Fruit fly (Drosophila melanogaster) whole organism, pupa: ENCODE results near the gene Trxr1.
A peak's percentile ranks its signal among the peaks of the same experiment; 100 is the strongest.

Source experiments
- CG10348 ChIP-seq: fragments of 200-800 bp; sonication (Bioruptor generic); IDR thresholded peaks from 2 replicates; pipeline ENCODE4 v1.3.6; 2022; ENCODE audit warnings: missing biosample characterization, missing genetic modification characterization
- CG12605 ChIP-seq: fragments of 200-800 bp; sonication (Bioruptor generic); IDR thresholded peaks from 2 replicates; pipeline ENCODE4 v1.3.6; 2022; ENCODE audit warnings: missing biosample characterization, missing genetic modification characterization
- CG13204 ChIP-seq: fragments of 200-800 bp; sonication (Bioruptor generic); optimal IDR thresholded peaks from 2 replicates; lab custom pipeline; 2018; ENCODE audit warnings: missing biosample characterization, mild to moderate bottlenecking, missing genetic modification characterization, moderate library complexity
- CG14655 ChIP-seq: fragments of 200-800 bp; sonication (Bioruptor generic); optimal IDR thresholded peaks from 3 replicates; lab custom pipeline; 2017; ENCODE audit warnings: mild to moderate bottlenecking, missing biosample characterization, missing genetic modification reagents, missing genetic modification characterization
- CG15710 ChIP-seq: fragments of 200-800 bp; sonication (Bioruptor generic); optimal IDR thresholded peaks from 2 replicates; lab custom pipeline; 2018; ENCODE audit warnings: missing biosample characterization, mild to moderate bottlenecking, missing genetic modification characterization, moderate library complexity
- CG17806 ChIP-seq: fragments of 200-800 bp; sonication (Bioruptor generic); optimal IDR thresholded peaks from 2 replicates; lab custom pipeline; 2018; ENCODE audit warnings: missing biosample characterization, mild to moderate bottlenecking, missing genetic modification characterization, moderate library complexity
- CG32121 ChIP-seq: fragments of 200-800 bp; sonication (Bioruptor generic); IDR thresholded peaks from 2 replicates; pipeline ENCODE4 v1.3.6; 2022; ENCODE audit warnings: missing biosample characterization, missing genetic modification characterization
- CG34367 ChIP-seq: fragments of 200-800 bp; sonication (Bioruptor generic); optimal IDR thresholded peaks from 2 replicates; lab custom pipeline; 2018; ENCODE audit warnings: missing biosample characterization, mild to moderate bottlenecking, missing genetic modification characterization
- CG4496 ChIP-seq: fragments of 200-800 bp; sonication (Bioruptor generic); IDR thresholded peaks from 3 replicates; pipeline ENCODE4 v1.3.6; 2022; ENCODE audit warnings: missing biosample characterization, missing genetic modification characterization
- CG8159 ChIP-seq: fragments of 200-800 bp; sonication (Bioruptor generic); optimal IDR thresholded peaks from 3 replicates; lab custom pipeline; 2018; ENCODE audit warnings: missing biosample characterization, mild to moderate bottlenecking, missing genetic modification characterization, moderate library complexity
- CG8301 ChIP-seq: fragments of 200-800 bp; sonication (Bioruptor generic); optimal IDR thresholded peaks from 2 replicates; lab custom pipeline; 2018; ENCODE audit warnings: missing biosample characterization, mild to moderate bottlenecking, missing genetic modification characterization
- CG9948 ChIP-seq: fragments of 200-800 bp; sonication (Bioruptor generic); optimal IDR thresholded peaks from 2 replicates; lab custom pipeline; 2018; ENCODE audit warnings: missing biosample characterization, mild to moderate bottlenecking, missing genetic modification characterization, moderate library complexity
- D1 ChIP-seq: fragments of 200-800 bp; sonication (Bioruptor generic); optimal IDR thresholded peaks from 2 replicates; lab custom pipeline; 2018; ENCODE audit warnings: missing biosample characterization, mild to moderate bottlenecking, missing genetic modification characterization, moderate library complexity
- EcR ChIP-seq: fragments of 200-800 bp; sonication (Bioruptor generic); optimal IDR thresholded peaks from 3 replicates; lab custom pipeline; 2019; ENCODE audit warnings: missing biosample characterization, missing genetic modification characterization, mild to moderate bottlenecking, moderate library complexity, missing genetic modification reagents
- Ets98B ChIP-seq: fragments of 200-800 bp; sonication (Bioruptor generic); IDR thresholded peaks from 2 replicates; pipeline ENCODE4 v1.3.6; 2022; ENCODE audit warnings: missing biosample characterization, missing genetic modification characterization
- Pif1A ChIP-seq: fragments of 200-800 bp; sonication (Bioruptor generic); optimal IDR thresholded peaks from 3 replicates; lab custom pipeline; 2016; ENCODE audit warnings: missing biosample characterization, missing genetic modification characterization
- Pif1B ChIP-seq: fragments of 200-800 bp; sonication (Bioruptor generic); optimal IDR thresholded peaks from 3 replicates; lab custom pipeline; 2016; ENCODE audit warnings: missing biosample characterization, missing genetic modification characterization
- Snoo ChIP-seq: fragments of 200-800 bp; sonication (Bioruptor generic); optimal IDR thresholded peaks from 3 replicates; lab custom pipeline; 2017; ENCODE audit warnings: missing biosample characterization, mild to moderate bottlenecking, missing genetic modification characterization, inconsistent platforms
- fd96Ca ChIP-seq: fragments of 200-800 bp; sonication (Bioruptor generic); IDR thresholded peaks from 3 replicates; pipeline ENCODE4 v1.3.6; 2022; ENCODE audit warnings: missing biosample characterization, missing genetic modification characterization
- gl ChIP-seq: fragments of 200-800 bp; sonication (Bioruptor generic); optimal IDR thresholded peaks from 2 replicates; lab custom pipeline; 2018; ENCODE audit warnings: missing biosample characterization, mild to moderate bottlenecking, missing genetic modification characterization
- rn ChIP-seq: fragments of 200-800 bp; sonication (Bioruptor generic); IDR thresholded peaks from 2 replicates; pipeline ENCODE4 v1.3.6; 2022; ENCODE audit warnings: missing biosample characterization, missing genetic modification characterization

The Trxr1 gene

dm6 chrX:8243966-8244895 is 1.9 kb downstream of the Trxr1 start, which contains the start of gene sni:
sni (minus strand) TSS chrX:8244016.
- TF ChIP-seq CG12605, result peak; percentile 25; the same call in 1 of the 2 replicates
- TF ChIP-seq CG34367 (tag; lab: Kevin White, UChicago), result peak; percentile 4
- TF ChIP-seq CG8159 (tag; lab: Kevin White, UChicago), result peak; percentile 39
- peak; percentile 29 for TF ChIP-seq Snoo (tag; lab: Kevin White, UChicago)
- TF ChIP-seq CG14655 (GFP tag; lab: Kevin White, UChicago), result no peak
- peak; percentile 46 for TF ChIP-seq Pif1A (GFP tag; lab: Kevin White, UChicago)
- no peak for TF ChIP-seq D1 (tag; lab: Kevin White, UChicago)
- peak; percentile 46 for TF ChIP-seq Ets98B (GFP tag; lab: Robert Waterston, UW)
- TF ChIP-seq EcR (GFP tag; lab: Kevin White, UChicago), result no peak
- peak; percentile 14 for TF ChIP-seq gl
- peak; percentile 29 for TF ChIP-seq CG17806 (tag; lab: Kevin White, UChicago)
- TF ChIP-seq CG8301 (tag; lab: Kevin White, UChicago), result peak; percentile 39
- peak; percentile 20 for TF ChIP-seq CG15710 (tag; lab: Kevin White, UChicago)
- TF ChIP-seq Pif1B (GFP tag; lab: Kevin White, UChicago), result no peak
- peak; percentile 41; the same call in 1 of the 2 replicates for TF ChIP-seq CG32121 (GFP tag; lab: Robert Waterston, UW)
- TF ChIP-seq CG10348 (GFP tag; lab: Robert Waterston, UW), result no peak
- TF ChIP-seq rn (GFP tag; lab: Robert Waterston, UW), result no peak
- TF ChIP-seq CG4496 (GFP tag; lab: Robert Waterston, UW), result 0 out of 3 replicates have a peak, but pooled peaks have one; percentile 43
- no peak for TF ChIP-seq CG13204 (GFP tag; lab: Kevin White, UChicago)
- peak; percentile 40 for TF ChIP-seq CG9948 (tag; lab: Kevin White, UChicago)
- peak; percentile 11; the same call in 1 of the 3 replicates for TF ChIP-seq fd96Ca

- TF ChIP-seq fd96Ca, result no peak
Measured at dm6 chrX:8251268-8251996, 9.1 kb downstream of the Trxr1 start, which contains the start of gene ND-75. ND-75 (minus strand) TSS chrX:8251687.

dm6 chrX:8252284-8252886 is 10.1 kb downstream of the Trxr1 start, which contains the start of gene CG1632:
CG1632 (plus strand) TSS chrX:8252670.
- TF ChIP-seq CG15710 (tag; lab: Kevin White, UChicago), result peak; percentile 74
- peak; percentile 94 for TF ChIP-seq CG14655 (GFP tag; lab: Kevin White, UChicago)
- TF ChIP-seq CG13204 (GFP tag; lab: Kevin White, UChicago), result peak; percentile 36
- TF ChIP-seq Pif1B (GFP tag; lab: Kevin White, UChicago), result peak; percentile 76
- TF ChIP-seq Snoo (tag; lab: Kevin White, UChicago), result peak; percentile 77
- TF ChIP-seq Ets98B (GFP tag; lab: Robert Waterston, UW), result peak; percentile 67
- TF ChIP-seq CG8159 (tag; lab: Kevin White, UChicago), result peak; percentile 78
- TF ChIP-seq fd96Ca, result peak; percentile 64; the same call in 2 of the 3 replicates
- peak; percentile 79 for TF ChIP-seq CG12605
- TF ChIP-seq CG8301 (tag; lab: Kevin White, UChicago), result peak; percentile 93
- no peak for TF ChIP-seq CG10348 (GFP tag; lab: Robert Waterston, UW)
- no peak for TF ChIP-seq EcR (GFP tag; lab: Kevin White, UChicago)
- TF ChIP-seq CG17806 (tag; lab: Kevin White, UChicago), result peak; percentile 83
- TF ChIP-seq gl, result peak; percentile 55
- TF ChIP-seq CG32121 (GFP tag; lab: Robert Waterston, UW), result peak; percentile 69
- peak; percentile 81 for TF ChIP-seq Pif1A (GFP tag; lab: Kevin White, UChicago)
- TF ChIP-seq CG4496 (GFP tag; lab: Robert Waterston, UW), result peak; percentile 82
- TF ChIP-seq D1 (tag; lab: Kevin White, UChicago), result no peak
- peak; percentile 84 for TF ChIP-seq CG9948 (tag; lab: Kevin White, UChicago)
- TF ChIP-seq rn (GFP tag; lab: Robert Waterston, UW), result 0 out of 2 replicates have a peak, but pooled peaks have one; percentile 28
- peak; percentile 77 for TF ChIP-seq CG34367 (tag; lab: Kevin White, UChicago)

- TF ChIP-seq CG17806 (tag; lab: Kevin White, UChicago) (no peak), CG10348 (GFP tag; lab: Robert Waterston, UW) (0 out of 2 replicates have a peak, but pooled peaks have one; percentile 26), fd96Ca (no peak), CG15710 (tag; lab: Kevin White, UChicago) (no peak), CG12605 (peak; percentile 56; the same call in 1 of the 2 replicates), gl (no peak), Ets98B (GFP tag; lab: Robert Waterston, UW) (peak; percentile 75), Pif1B (GFP tag; lab: Kevin White, UChicago) (peak; percentile 32), CG32121 (GFP tag; lab: Robert Waterston, UW) (peak; percentile 71), CG34367 (tag; lab: Kevin White, UChicago) (no peak), Snoo (tag; lab: Kevin White, UChicago) (peak; percentile 55), CG8301 (tag; lab: Kevin White, UChicago) (peak; percentile 12), CG13204 (GFP tag; lab: Kevin White, UChicago) (no peak), CG14655 (GFP tag; lab: Kevin White, UChicago) (peak; percentile 33), CG9948 (tag; lab: Kevin White, UChicago) (no peak), CG4496 (GFP tag; lab: Robert Waterston, UW) (peak; percentile 81), CG8159 (tag; lab: Kevin White, UChicago) (peak; percentile 17), D1 (tag; lab: Kevin White, UChicago) (no peak), EcR (GFP tag; lab: Kevin White, UChicago) (no peak), Pif1A (GFP tag; lab: Kevin White, UChicago) (peak; percentile 65), rn (GFP tag; lab: Robert Waterston, UW) (0 out of 2 replicates have a peak, but pooled peaks have one; percentile 35)
Measured at dm6 chrX:8254739-8255326, 12.5 kb downstream of the Trxr1 start.
